Worm (Caenorhabditis elegans) whole organism, L3 larva: ENCODE measurements around the gene che-10.
A peak's percentile ranks its signal among the peaks of the same experiment; 100 is the strongest.

Experiments
- aly-2 ChIP-seq: fragments of 150-350 bp; optimal IDR thresholded peaks from 2 replicates; lab custom pipeline; 2014; ENCODE audit warnings: missing biosample characterization, missing genetic modification characterization
- ama-1 ChIP-seq: fragments of 150-350 bp; optimal IDR thresholded peaks from 2 replicates; lab custom pipeline; 2018
- ceh-16 ChIP-seq: sonication (generic microtip); optimal IDR thresholded peaks from 2 replicates; lab custom pipeline; 2017; ENCODE audit warnings: missing biosample characterization, missing genetic modification characterization
- ceh-28 ChIP-seq: fragments of 150-350 bp; optimal IDR thresholded peaks from 2 replicates; lab custom pipeline; 2014; ENCODE audit warnings: missing biosample characterization, missing genetic modification reagents, missing genetic modification characterization
- jun-1 ChIP-seq: fragments of 150-350 bp; optimal IDR thresholded peaks from 2 replicates; lab custom pipeline; 2014; ENCODE audit warnings: missing biosample characterization, missing genetic modification reagents, missing genetic modification characterization
- mdl-1 ChIP-seq: fragments of 150-350 bp; optimal IDR thresholded peaks from 2 replicates; lab custom pipeline; 2014; ENCODE audit warnings: missing biosample characterization, missing genetic modification characterization
- nhr-25 ChIP-seq: sonication (generic microtip); optimal IDR thresholded peaks from 2 replicates; lab custom pipeline; 2017; ENCODE audit warnings: missing biosample characterization, missing genetic modification characterization
- pqm-1 ChIP-seq: fragments of 150-350 bp; optimal IDR thresholded peaks from 2 replicates; lab custom pipeline; 2017; ENCODE audit warnings: missing biosample characterization, missing genetic modification characterization, inconsistent platforms
- skn-1 ChIP-seq: fragments of 150-350 bp; optimal IDR thresholded peaks from 2 replicates; lab custom pipeline; 2014; ENCODE audit warnings: missing biosample characterization, missing genetic modification characterization
- tbx-2 ChIP-seq: sonication (generic microtip); optimal IDR thresholded peaks from 2 replicates; lab custom pipeline; 2016; ENCODE audit warnings: mild to moderate bottlenecking, missing genetic modification characterization, missing compliant biosample characterization
- unc-39 ChIP-seq: sonication (generic microtip); optimal IDR thresholded peaks from 4 replicates; lab custom pipeline; 2017; ENCODE audit warnings: missing biosample characterization, missing genetic modification characterization
- unc-62 ChIP-seq: fragments of 150-350 bp; sonication (generic microtip); optimal IDR thresholded peaks from 4 replicates; lab custom pipeline; 2014; ENCODE audit warnings: missing biosample characterization, missing genetic modification reagents, missing genetic modification characterization
- zag-1 ChIP-seq: fragments of 150-350 bp; optimal IDR thresholded peaks from 2 replicates; lab custom pipeline; 2014; ENCODE audit warnings: missing biosample characterization, missing genetic modification characterization
- ztf-11 ChIP-seq: fragments of 150-350 bp; optimal IDR thresholded peaks from 2 replicates; lab custom pipeline; 2014; ENCODE audit warnings: missing biosample characterization, missing genetic modification characterization

DNA sequence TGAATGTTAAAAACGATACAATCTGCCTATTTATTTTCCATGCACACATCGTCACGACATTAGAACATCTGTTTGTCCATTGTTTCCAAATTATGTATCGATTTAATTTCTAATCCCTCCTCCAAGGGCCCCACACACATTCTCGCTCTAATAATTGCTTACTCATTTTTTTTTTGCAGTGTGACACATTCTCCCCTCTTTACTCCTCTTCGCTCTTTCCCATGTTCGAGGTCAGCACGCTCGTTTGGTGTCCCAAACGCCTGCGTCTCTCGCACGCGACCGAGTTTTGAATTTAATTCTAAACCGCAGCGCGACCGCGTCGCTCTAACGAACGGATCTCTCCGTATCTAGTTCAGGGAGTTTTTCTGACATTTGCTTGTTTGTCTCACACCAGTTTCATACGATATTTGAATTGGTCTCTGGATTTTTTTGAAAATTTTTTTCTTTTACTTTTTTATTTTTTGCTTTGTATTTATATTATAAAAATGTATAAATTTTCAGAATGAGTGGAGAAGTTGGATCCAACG lies 34.5 kb upstream of the che-10 start, which contains the start of the genes clec-140 and hmg-11:
- no peak for TF ChIP-seq unc-62 (GFP tag; lab: Kevin White, UChicago)
- TF ChIP-seq ceh-28 = no peak
- TF ChIP-seq tbx-2 (tag; lab: Kevin White, UChicago) = no peak
- TF ChIP-seq mdl-1 = no peak
- no peak for TF ChIP-seq unc-39 (tag; lab: Kevin White, UChicago)
- no peak for TF ChIP-seq ama-1
- TF ChIP-seq ztf-11 (tag; lab: Kevin White, UChicago) = no peak
- no peak for TF ChIP-seq aly-2 (tag; lab: Kevin White, UChicago)
- TF ChIP-seq zag-1 = no peak
- peak; percentile 45 for TF ChIP-seq jun-1
- no peak for TF ChIP-seq ceh-16 (tag; lab: Kevin White, UChicago)
- TF ChIP-seq skn-1 (tag; lab: Kevin White, UChicago) = no peak
- peak; percentile 33 for TF ChIP-seq pqm-1
- TF ChIP-seq nhr-25 (tag; lab: Kevin White, UChicago) = peak; percentile 51
